Fruit fly (Drosophila melanogaster): ENCODE measurements around the gene CG10749.

The CG10749 gene

dm6 chr3L:13019249-13019956 is 47.1 kb downstream of the CG10749 start:
- no peak for TF ChIP-seq ttk (optimal IDR thresholded peaks at IDR 0.05)
- TF ChIP-seq h (optimal IDR thresholded peaks at IDR 0.05), result no peak
- TF ChIP-seq psq (optimal IDR thresholded peaks at IDR 0.05), result no peak
- no peak for TF ChIP-seq insv (optimal IDR thresholded peaks at IDR 0.05)
- TF ChIP-seq Myc (optimal IDR thresholded peaks at IDR 0.05), result no peak
- no peak for TF ChIP-seq Sin3A (optimal IDR thresholded peaks at IDR 0.05)

dm6 chr3L:13021727-13022126 is 49.5 kb downstream of the CG10749 start:
- no peak for TF ChIP-seq psq (optimal IDR thresholded peaks at IDR 0.05)
- no peak for TF ChIP-seq Sin3A (optimal IDR thresholded peaks at IDR 0.05)
- TF ChIP-seq Myc (optimal IDR thresholded peaks at IDR 0.05), result no peak
- TF ChIP-seq insv (optimal IDR thresholded peaks at IDR 0.05), result no peak
- no peak for TF ChIP-seq h (optimal IDR thresholded peaks at IDR 0.05)
- TF ChIP-seq ttk (optimal IDR thresholded peaks at IDR 0.05), result no peak

- TF ChIP-seq psq (optimal IDR thresholded peaks at IDR 0.05) (no peak), h (optimal IDR thresholded peaks at IDR 0.05) (no peak), insv (optimal IDR thresholded peaks at IDR 0.05) (no peak), Myc (optimal IDR thresholded peaks at IDR 0.05) (no peak), ttk (optimal IDR thresholded peaks at IDR 0.05) (no peak), Sin3A (optimal IDR thresholded peaks at IDR 0.05) (no peak)
Measured at dm6 chr3L:13022160-13022853, 50.0 kb downstream of the CG10749 start, which contains the start of gene Adk2. TSS of gene Adk2 (minus strand) at chr3L:13022688.

dm6 chr3L:13022854-13023560 is 50.7 kb downstream of the CG10749 start, which contains the start of gene RpS12:
TSS of gene RpS12 (plus strand) at chr3L:13023352.
- TF ChIP-seq Sin3A (optimal IDR thresholded peaks at IDR 0.05), result no peak
- no peak for TF ChIP-seq ttk (optimal IDR thresholded peaks at IDR 0.05)
- TF ChIP-seq Myc (optimal IDR thresholded peaks at IDR 0.05), result no peak
- no peak for TF ChIP-seq psq (optimal IDR thresholded peaks at IDR 0.05)
- no peak for TF ChIP-seq h (optimal IDR thresholded peaks at IDR 0.05)
- no peak for TF ChIP-seq insv (optimal IDR thresholded peaks at IDR 0.05)

Measured in Kc167 (cell line).